Worm (Caenorhabditis elegans) whole organism, L4 larva: ENCODE measurements around the gene nlp-56.

Experiments used
- F10B5.3 ChIP-seq: sonication (generic microtip); optimal IDR thresholded peaks from 2 replicates; lab custom pipeline; 2016; ENCODE audit warnings: mild to moderate bottlenecking, missing genetic modification characterization, missing compliant biosample characterization
- F44E2.7 ChIP-seq: fragments of 200-800 bp; sonication (Bioruptor generic); IDR thresholded peaks from 2 replicates; pipeline ENCODE4 v2.1.2; 2022; ENCODE audit warnings: missing genetic modification characterization, missing compliant biosample characterization
- T26A8.4 ChIP-seq: fragments of 200-800 bp; sonication (Bioruptor generic); IDR thresholded peaks from 2 replicates; pipeline ENCODE4 v1.3.6; 2022; ENCODE audit warnings: missing genetic modification characterization, missing compliant biosample characterization
- Y105C5A.15 ChIP-seq: fragments of 200-800 bp; sonication (Bioruptor generic); IDR thresholded peaks from 2 replicates; pipeline ENCODE4 v1.3.6; 2022; ENCODE audit warnings: missing genetic modification characterization, missing compliant biosample characterization
- Y75B8A.6 ChIP-seq: fragments of 200-800 bp; sonication (Bioruptor generic); IDR thresholded peaks from 2 replicates; pipeline ENCODE4 v1.3.6; 2022; ENCODE audit warnings: missing genetic modification reagents, missing genetic modification characterization, missing compliant biosample characterization
- ZK337.2 ChIP-seq: fragments of 200-800 bp; sonication (Bioruptor generic); IDR thresholded peaks from 2 replicates; pipeline ENCODE4 v1.3.6; 2022; ENCODE audit warnings: missing genetic modification reagents, missing genetic modification characterization, missing compliant biosample characterization
- ZK546.5 ChIP-seq, 2 experiments: sonication (generic microtip); optimal IDR thresholded peaks; 2 replicates each; lab custom pipeline; 2017; ENCODE audit warnings: missing biosample characterization in 2 of 2, missing genetic modification characterization in 2 of 2
- aha-1 ChIP-seq: fragments of 150-350 bp; peaks from one replicate; lab custom pipeline; 2014; ENCODE audit warnings: missing biosample characterization, missing genetic modification characterization
- aly-2 ChIP-seq: sonication (generic microtip); optimal IDR thresholded peaks from 2 replicates; lab custom pipeline; 2018; ENCODE audit warnings: missing biosample characterization, missing genetic modification characterization
- arid-1 ChIP-seq: fragments of 200-800 bp; sonication (Bioruptor generic); conservative IDR thresholded peaks from 2 replicates; pipeline ENCODE4 v1.3.6; 2022; ENCODE audit warnings: missing genetic modification reagents, missing genetic modification characterization, missing compliant biosample characterization
- attf-4 ChIP-seq: sonication (generic microtip); optimal IDR thresholded peaks from 3 replicates; lab custom pipeline; 2017; ENCODE audit warnings: missing biosample characterization, missing genetic modification characterization
- ceh-32 ChIP-seq: sonication (generic microtip); optimal IDR thresholded peaks from 2 replicates; lab custom pipeline; 2016; ENCODE audit warnings: mild to moderate bottlenecking, missing genetic modification characterization, missing compliant biosample characterization; ENCODE audit not compliant: poor library complexity
- dmd-8 ChIP-seq: fragments of 200-800 bp; sonication (Bioruptor generic); IDR thresholded peaks from 2 replicates; pipeline ENCODE4 v1.3.6; 2022; ENCODE audit warnings: missing genetic modification characterization, missing compliant biosample characterization
- dve-1 ChIP-seq: sonication (generic microtip); optimal IDR thresholded peaks from 2 replicates; lab custom pipeline; 2017; ENCODE audit warnings: antibody characterized with exemption, mild to moderate bottlenecking, missing genetic modification characterization, missing compliant biosample characterization; ENCODE audit not compliant: insufficient read depth
- egl-27 ChIP-seq: sonication (generic microtip); optimal IDR thresholded peaks from 3 replicates; lab custom pipeline; 2017; ENCODE audit warnings: missing biosample characterization, missing genetic modification reagents, missing genetic modification characterization
- egl-43 ChIP-seq: fragments of 200-800 bp; sonication (Bioruptor generic); IDR thresholded peaks from 2 replicates; pipeline ENCODE4 v1.3.6; 2022; ENCODE audit warnings: missing genetic modification reagents, missing genetic modification characterization, missing compliant biosample characterization
- fkh-10 ChIP-seq: fragments of 150-350 bp; optimal IDR thresholded peaks from 2 replicates; lab custom pipeline; 2014; ENCODE audit warnings: missing biosample characterization, missing genetic modification reagents, missing genetic modification characterization
- fos-1 ChIP-seq: fragments of 150-350 bp; optimal IDR thresholded peaks from 2 replicates; lab custom pipeline; 2014; ENCODE audit warnings: missing biosample characterization, missing genetic modification characterization
- lin-13 ChIP-seq: fragments of 150-350 bp; optimal IDR thresholded peaks from 2 replicates; lab custom pipeline; 2014; ENCODE audit warnings: missing biosample characterization, missing genetic modification reagents, missing genetic modification characterization
- lin-15B ChIP-seq: fragments of 150-350 bp; sonication (generic microtip); optimal IDR thresholded peaks from 3 replicates; lab custom pipeline; 2014; ENCODE audit warnings: missing biosample characterization, missing genetic modification characterization
- lsy-2 ChIP-seq, 2 experiments: fragments of 150-350 bp in 1 of 2; sonication (generic microtip) in 1 of 2; optimal IDR thresholded peaks; 2 replicates each; lab custom pipeline; 2014 to 2017; ENCODE audit warnings: missing biosample characterization in 2 of 2, missing genetic modification characterization in 2 of 2
- madf-5 ChIP-seq, 2 experiments: fragments of 200-800 bp; sonication (Bioruptor generic); IDR thresholded peaks; 2 replicates each; pipeline ENCODE4 v1.3.6; 2022; ENCODE audit warnings: missing compliant biosample characterization in 2 of 2, missing genetic modification characterization in 2 of 2
- mep-1 ChIP-seq: fragments of 150-350 bp; sonication (generic microtip); optimal IDR thresholded peaks from 3 replicates; lab custom pipeline; 2014; ENCODE audit warnings: missing biosample characterization, missing genetic modification characterization
- nhr-10 ChIP-seq: fragments of 150-350 bp; optimal IDR thresholded peaks from 2 replicates; lab custom pipeline; 2014; ENCODE audit warnings: missing biosample characterization, missing genetic modification characterization
- nhr-11 ChIP-seq: fragments of 150-350 bp; optimal IDR thresholded peaks from 2 replicates; lab custom pipeline; 2014; ENCODE audit warnings: missing biosample characterization, missing genetic modification characterization
- nhr-237 ChIP-seq: sonication (generic microtip); optimal IDR thresholded peaks from 2 replicates; lab custom pipeline; 2017; ENCODE audit warnings: missing biosample characterization, missing genetic modification characterization
- nhr-42 ChIP-seq: fragments of 200-800 bp; sonication (Bioruptor generic); IDR thresholded peaks from 2 replicates; pipeline ENCODE4 v1.3.6; 2022; ENCODE audit warnings: missing genetic modification characterization, missing compliant biosample characterization
- nhr-48 ChIP-seq: sonication (generic microtip); optimal IDR thresholded peaks from 2 replicates; lab custom pipeline; 2016; ENCODE audit warnings: mild to moderate bottlenecking, missing genetic modification characterization, missing compliant biosample characterization
- nhr-77 ChIP-seq: fragments of 150-350 bp; optimal IDR thresholded peaks from 2 replicates; lab custom pipeline; 2014; ENCODE audit warnings: missing biosample characterization, missing genetic modification characterization
- pha-4 ChIP-seq, 2 experiments: fragments of 150-350 bp in 1 of 2; fragments of 200-800 bp in 1 of 2; sonication (Bioruptor generic) in 1 of 2; IDR thresholded peaks in 1 of 2; optimal IDR thresholded peaks in 1 of 2; 2 replicates each; pipeline versions ENCODE4 v1.3.6 to Lab custom; 2014 to 2022; ENCODE audit warnings: missing genetic modification characterization in 2 of 2, missing genetic modification reagents in 2 of 2, missing biosample characterization in 1 of 2, missing compliant biosample characterization in 1 of 2
- set-16 ChIP-seq: fragments of 200-800 bp; sonication (Bioruptor generic); IDR thresholded peaks from 2 replicates; pipeline ENCODE4 v1.3.6; 2022; ENCODE audit warnings: missing genetic modification reagents, missing genetic modification characterization, missing compliant biosample characterization
- skn-1 ChIP-seq: fragments of 150-350 bp; optimal IDR thresholded peaks from 2 replicates; lab custom pipeline; 2014; ENCODE audit warnings: missing biosample characterization, missing genetic modification characterization
- spr-1 ChIP-seq: sonication (generic microtip); optimal IDR thresholded peaks from 2 replicates; lab custom pipeline; 2016; ENCODE audit warnings: mild to moderate bottlenecking, missing genetic modification characterization, missing compliant biosample characterization
- unc-62 ChIP-seq, 3 experiments: fragments of 150-350 bp in 1 of 3; sonication (generic microtip); optimal IDR thresholded peaks in 2 of 3; peaks in 1 of 3; 1 replicate in 1 of 3; 2 replicates in 2 of 3; lab custom pipeline; 2014 to 2017; ENCODE audit warnings: missing biosample characterization in 3 of 3, missing genetic modification characterization in 3 of 3, missing genetic modification reagents in 3 of 3, missing genotype in 1 of 3
- zfp-2 ChIP-seq: sonication (generic microtip); optimal IDR thresholded peaks from 2 replicates; lab custom pipeline; 2016; ENCODE audit warnings: mild to moderate bottlenecking, missing genetic modification characterization, missing compliant biosample characterization
- zip-2 ChIP-seq: fragments of 150-350 bp; optimal IDR thresholded peaks from 2 replicates; lab custom pipeline; 2014; ENCODE audit warnings: missing biosample characterization, missing genetic modification characterization
- ztf-11 ChIP-seq: fragments of 150-350 bp; optimal IDR thresholded peaks from 2 replicates; lab custom pipeline; 2014; ENCODE audit warnings: missing biosample characterization, missing genetic modification characterization
- ztf-7 ChIP-seq: fragments of 150-350 bp; optimal IDR thresholded peaks from 2 replicates; lab custom pipeline; 2014; ENCODE audit warnings: missing biosample characterization, missing genetic modification characterization

nlp-56 gene

ce11 chrIV:14822267-14822666 is 37.7 kb upstream of the nlp-56 start (continued):
- TF ChIP-seq nhr-11 (no peak), F10B5.3 (tag; lab: Kevin White, UChicago) (peak; percentile 31), skn-1 (tag; lab: Kevin White, UChicago) (no peak), unc-62 (GFP tag; optimal IDR thresholded peaks at IDR 0.05 in 1 of 2; lab: Kevin White, UChicago) (peak in 1 of 2 experiments; percentile 47), unc-62 (tag; optimal IDR thresholded peaks at IDR 0.05; lab: Kevin White, UChicago) (no peak), Y105C5A.15 (GFP tag; lab: Robert Waterston, UW) (no peak), ztf-11 (tag; lab: Kevin White, UChicago) (no peak), ZK546.5 (tag; optimal IDR thresholded peaks at IDR 0.05; lab: Kevin White, UChicago) (no peak), lin-15B (no peak), zip-2 (peak; percentile 63), mep-1 (peak; percentile 11), spr-1 (tag; lab: Kevin White, UChicago) (peak; percentile 66), zfp-2 (no peak), aha-1 (tag; lab: Kevin White, UChicago) (peak; percentile 46), aly-2 (peak; percentile 55), fkh-10 (no peak), set-16 (no peak), madf-5 (GFP tag; IDR thresholded peaks at IDR 0.05; lab: Robert Waterston, UW) (no peak), nhr-48 (tag; lab: Kevin White, UChicago) (peak; percentile 35), F44E2.7 (no peak), pha-4 (GFP tag; IDR thresholded peaks at IDR 0.05; lab: Robert Waterston, UW) (peak; percentile 74), pha-4 (tag; optimal IDR thresholded peaks at IDR 0.05; lab: Kevin White, UChicago) (no peak), nhr-10 (tag; lab: Kevin White, UChicago) (peak; percentile 48), ceh-32 (tag; lab: Kevin White, UChicago) (no peak), lsy-2 (tag; optimal IDR thresholded peaks at IDR 0.05; lab: Kevin White, UChicago) (peak; percentile 33 to 66), dve-1 (tag; lab: Kevin White, UChicago) (peak; percentile 32)

DNA sequence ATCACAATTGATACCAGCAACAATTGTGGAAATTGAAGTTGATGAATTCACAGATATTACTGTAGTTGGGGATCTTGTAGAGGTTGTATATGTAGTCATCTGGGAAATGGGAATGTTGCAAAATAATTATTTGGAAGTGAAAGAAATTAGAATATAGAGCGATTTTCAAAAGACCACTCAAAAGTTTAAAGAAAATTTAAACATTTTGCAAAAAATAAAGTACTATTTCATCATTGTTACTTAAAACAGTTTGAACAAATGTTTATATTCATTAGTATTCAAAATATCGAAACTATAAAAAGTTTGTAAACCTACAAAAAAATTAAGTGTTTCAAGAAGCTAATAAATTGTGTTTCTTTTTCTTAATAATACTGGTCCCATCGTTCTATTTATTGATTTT is 31.8 kb upstream of the nlp-56 start, which contains the start of gene Y57G11C.46:
Gene Y57G11C.46, minus strand, starts transcription at position 101 of the 400 bp plus-strand sequence.
- TF ChIP-seq dmd-8 (GFP tag; lab: Robert Waterston, UW) (no peak), nhr-42 (GFP tag; lab: Robert Waterston, UW) (no peak), lin-13 (GFP tag; lab: Kevin White, UChicago) (no peak), nhr-77 (tag; lab: Kevin White, UChicago) (no peak), ztf-7 (tag; lab: Kevin White, UChicago) (no peak), T26A8.4 (GFP tag; lab: Robert Waterston, UW) (no peak), arid-1 (GFP tag; lab: Robert Waterston, UW) (no peak), nhr-237 (tag; lab: Kevin White, UChicago) (no peak), attf-4 (tag; lab: Kevin White, UChicago) (no peak), egl-43 (no peak), lsy-2 (tag; optimal IDR thresholded peaks at IDR 0.05; lab: Kevin White, UChicago) (no peak), set-16 (no peak), Y75B8A.6 (GFP tag; lab: Robert Waterston, UW) (no peak)

- TF ChIP-seq egl-27 (tag; lab: Kevin White, UChicago) (no peak), ZK337.2 (GFP tag; lab: Robert Waterston, UW) (no peak), attf-4 (tag; lab: Kevin White, UChicago) (no peak)
These were observed 22.4 kb upstream of the nlp-56 start, which contains the start of gene oig-5 for ce11 chrIV:14806903-14807302. Gene oig-5, plus strand, starts transcription at chrIV:14807203.

ce11 chrIV:14802316-14802715 is 17.8 kb upstream of the nlp-56 start, which contains the start of gene Y57G11C.1142:
Gene Y57G11C.1142, plus strand, starts transcription at chrIV:14802616.
- no peak for TF ChIP-seq fos-1
- TF ChIP-seq nhr-10 (tag; lab: Kevin White, UChicago): no peak
